ENCODE assay signal across 5 fruit fly cellular contexts in the genomic region with DNA sequence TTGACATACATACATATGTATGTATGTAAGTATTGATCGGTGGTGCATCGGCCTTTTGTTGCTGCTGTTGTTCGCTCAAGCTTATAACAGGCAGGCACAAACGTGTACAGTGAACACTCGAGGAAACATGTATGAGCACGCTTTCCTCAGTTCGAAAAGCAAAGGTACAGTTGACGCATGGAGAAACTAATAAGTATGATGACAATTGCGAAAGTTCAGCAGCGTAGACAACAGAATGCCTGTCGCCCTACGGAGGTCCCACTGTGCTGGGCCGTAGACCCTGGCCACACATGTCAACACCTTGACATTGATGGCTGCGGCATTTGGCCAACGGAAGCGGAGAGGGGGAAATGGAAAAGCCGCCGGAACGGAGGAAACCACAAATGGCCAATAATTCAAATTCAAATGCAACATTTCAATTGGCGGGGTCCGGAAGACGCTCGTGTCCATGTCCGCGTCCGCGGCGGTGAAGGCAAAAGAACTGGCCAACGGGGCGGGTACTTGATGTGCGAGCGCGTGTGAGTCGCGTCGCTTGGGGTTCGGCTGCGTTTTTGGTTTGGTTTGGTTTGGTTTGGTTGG.
A peak's percentile ranks its signal among the peaks of the same experiment; 100 is the strongest.
TF ChIP-seq lines count a peak whose summit lies in the region.

A gene (plus strand): TSS at position 529 of the 579 bp plus-strand sequence.

- no peak for TF ChIP-seq CTCF in whole organism, embryonic (GFP tag; optimal IDR thresholded peaks at IDR 0.05; lab: Kevin White, UChicago)

TF ChIP-seq in whole organism, adult, 20 proteins besides CTCF, POLR2A, EP300 and RAD21 (continues in another document):
- TF ChIP-seq pad (GFP tag; optimal IDR thresholded peaks at IDR 0.05; lab: Kevin White, UChicago) (peak; percentile 1), Clk (GFP tag; optimal IDR thresholded peaks at IDR 0.05; lab: Kevin White, UChicago) (no peak), cnc (optimal IDR thresholded peaks at IDR 0.05; lab: Kevin White, UChicago) (no peak), CG1620 (GFP tag; optimal IDR thresholded peaks at IDR 0.05; lab: Kevin White, UChicago) (no peak), cic (GFP tag; optimal IDR thresholded peaks at IDR 0.05; lab: Kevin White, UChicago) (no peak), CG5204 (GFP tag; optimal IDR thresholded peaks at IDR 0.05; lab: Kevin White, UChicago) (no peak), Hr96 (GFP tag; optimal IDR thresholded peaks at IDR 0.05; lab: Kevin White, UChicago) (peak; percentile 18), CG7101 (tag; optimal IDR thresholded peaks at IDR 0.05; lab: Kevin White, UChicago) (peak; percentile 42), bab1 (GFP tag; optimal IDR thresholded peaks at IDR 0.05; lab: Kevin White, UChicago) (no peak), CG12768 (GFP tag; optimal IDR thresholded peaks at IDR 0.05; lab: Kevin White, UChicago) (no peak), CG14711 (tag; optimal IDR thresholded peaks at IDR 0.05; lab: Kevin White, UChicago) (no peak), CG7045 (GFP tag; optimal IDR thresholded peaks at IDR 0.05; lab: Kevin White, UChicago) (no peak), kay (GFP tag; lab: Kevin White, UChicago; ENCODE audit: borderline replicate concordance) (no peak), toe (GFP tag; optimal IDR thresholded peaks at IDR 0.05; lab: Kevin White, UChicago) (peak; percentile 17), Crg-1 (GFP tag; optimal IDR thresholded peaks at IDR 0.05; lab: Kevin White, UChicago) (peak; percentile 9), Mnt (GFP tag; optimal IDR thresholded peaks at IDR 0.05; lab: Kevin White, UChicago) (peak; percentile 44), CG33017 (tag; optimal IDR thresholded peaks at IDR 0.05; lab: Kevin White, UChicago) (no peak)

TF ChIP-seq in whole organism, embryonic, 481 proteins besides CTCF, POLR2A, EP300 and RAD21 (continues in another document):
- TF ChIP-seq bigmax (GFP tag; optimal IDR thresholded peaks at IDR 0.05; lab: Kevin White, UChicago) (no peak), CG17912 (GFP tag; optimal IDR thresholded peaks at IDR 0.05; lab: Kevin White, UChicago) (no peak), CG2120 (GFP tag; optimal IDR thresholded peaks at IDR 0.05; lab: Kevin White, UChicago) (peak; percentile 59), Doc3 (GFP tag; IDR thresholded peaks at IDR 0.05; lab: Robert Waterston, UW; ENCODE audit: partially characterized antibody) (no peak), dimm (GFP tag; IDR thresholded peaks at IDR 0.05; lab: Robert Waterston, UW) (0 out of 2 replicates have a peak, but pooled peaks have one; percentile 22), CG34422 (GFP tag; IDR thresholded peaks at IDR 0.05; lab: Robert Waterston, UW) (peak; percentile 14; the same call in 1 of the 3 replicates), CG32767 (GFP tag; IDR thresholded peaks at IDR 0.05; lab: Robert Waterston, UW) (peak; percentile 23; the same call in 1 of the 2 replicates), HLH3B (GFP tag; IDR thresholded peaks at IDR 0.05; lab: Robert Waterston, UW) (peak; percentile 56), CG7357 (GFP tag; IDR thresholded peaks at IDR 0.05; lab: Robert Waterston, UW) (peak; percentile 15; the same call in 1 of the 3 replicates), jigr1 (GFP tag; IDR thresholded peaks at IDR 0.05; lab: Robert Waterston, UW) (peak; percentile 42; the same call in 1 of the 3 replicates), Nf-YB (GFP tag; optimal IDR thresholded peaks at IDR 0.05; lab: Kevin White, UChicago) (no peak), CG10462 (GFP tag; optimal IDR thresholded peaks at IDR 0.05; lab: Kevin White, UChicago) (no peak), her (GFP tag; optimal IDR thresholded peaks at IDR 0.05; lab: Kevin White, UChicago) (peak; percentile 15), ken (GFP tag; IDR thresholded peaks at IDR 0.05; lab: Robert Waterston, UW) (peak; percentile 66; the same call in 2 of the 3 replicates), CG17359 (tag; optimal IDR thresholded peaks at IDR 0.05; lab: Kevin White, UChicago) (peak; percentile 37), CG8924 (tag; optimal IDR thresholded peaks at IDR 0.05; lab: Kevin White, UChicago) (no peak)

TF ChIP-seq in whole organism, prepupa, 60 proteins besides CTCF, POLR2A, EP300 and RAD21 (continues in another document):
- TF ChIP-seq CG32006 (GFP tag; optimal IDR thresholded peaks at IDR 0.05; lab: Kevin White, UChicago), result no peak
- peak; percentile 18 for TF ChIP-seq topi (GFP tag; optimal IDR thresholded peaks at IDR 0.05; lab: Kevin White, UChicago)
- TF ChIP-seq fd59A (GFP tag; optimal IDR thresholded peaks at IDR 0.05; lab: Kevin White, UChicago), result no peak
- no peak for TF ChIP-seq Sox102F (GFP tag; optimal IDR thresholded peaks at IDR 0.05; lab: Kevin White, UChicago)
- no peak for TF ChIP-seq CG10669 (GFP tag; optimal IDR thresholded peaks at IDR 0.05; lab: Kevin White, UChicago)
- no peak for TF ChIP-seq net (GFP tag; optimal IDR thresholded peaks at IDR 0.05; lab: Kevin White, UChicago)
- TF ChIP-seq CG3919 (GFP tag; optimal IDR thresholded peaks at IDR 0.05; lab: Kevin White, UChicago), result no peak
- no peak for TF ChIP-seq CG11762 (GFP tag; optimal IDR thresholded peaks at IDR 0.05; lab: Kevin White, UChicago; ENCODE audit: insufficient read depth)
- TF ChIP-seq fd85E (GFP tag; optimal IDR thresholded peaks at IDR 0.05; lab: Kevin White, UChicago), result no peak
- TF ChIP-seq Eip93F (GFP tag; optimal IDR thresholded peaks at IDR 0.05; lab: Kevin White, UChicago), result no peak
- TF ChIP-seq vri (GFP tag; optimal IDR thresholded peaks at IDR 0.05; lab: Kevin White, UChicago), result no peak
- TF ChIP-seq achi (GFP tag; optimal IDR thresholded peaks at IDR 0.05; lab: Kevin White, UChicago), result no peak
- no peak for TF ChIP-seq Ets96B (tag; optimal IDR thresholded peaks at IDR 0.05; lab: Kevin White, UChicago)
- TF ChIP-seq Sox15 (GFP tag; optimal IDR thresholded peaks at IDR 0.05; lab: Kevin White, UChicago), result no peak
- TF ChIP-seq esn (GFP tag; optimal IDR thresholded peaks at IDR 0.05; lab: Kevin White, UChicago), result peak; percentile 7
- TF ChIP-seq Ets21C (GFP tag; optimal IDR thresholded peaks at IDR 0.05; lab: Kevin White, UChicago), result no peak
- no peak for TF ChIP-seq Hr4 (GFP tag; optimal IDR thresholded peaks at IDR 0.05; lab: Kevin White, UChicago)
- peak; percentile 71 for TF ChIP-seq CG6163 (GFP tag; IDR thresholded peaks at IDR 0.05; lab: Robert Waterston, UW)

TF ChIP-seq in whole organism, pupa, 21 proteins besides CTCF, POLR2A, EP300 and RAD21:
- TF ChIP-seq gl (tag; optimal IDR thresholded peaks at IDR 0.05; lab: Kevin White, UChicago), result no peak
- TF ChIP-seq Ets98B (GFP tag; IDR thresholded peaks at IDR 0.05; lab: Robert Waterston, UW), result peak; percentile 47
- 0 out of 2 replicates have a peak, but pooled peaks have one; percentile 34 for TF ChIP-seq CG12605 (GFP tag; IDR thresholded peaks at IDR 0.05; lab: Robert Waterston, UW)
- TF ChIP-seq CG34367 (tag; optimal IDR thresholded peaks at IDR 0.05; lab: Kevin White, UChicago), result no peak
- no peak for TF ChIP-seq Pif1B (GFP tag; optimal IDR thresholded peaks at IDR 0.05; lab: Kevin White, UChicago)
- TF ChIP-seq Pif1A (GFP tag; optimal IDR thresholded peaks at IDR 0.05; lab: Kevin White, UChicago), result no peak
- TF ChIP-seq EcR (GFP tag; optimal IDR thresholded peaks at IDR 0.05; lab: Kevin White, UChicago), result no peak
- peak; percentile 61 for TF ChIP-seq fd96Ca (GFP tag; IDR thresholded peaks at IDR 0.05; lab: Robert Waterston, UW)
- TF ChIP-seq CG4496 (GFP tag; IDR thresholded peaks at IDR 0.05; lab: Robert Waterston, UW), result peak; percentile 81
- TF ChIP-seq CG8159 (tag; optimal IDR thresholded peaks at IDR 0.05; lab: Kevin White, UChicago), result no peak
- TF ChIP-seq CG10348 (GFP tag; IDR thresholded peaks at IDR 0.05; lab: Robert Waterston, UW), result peak; percentile 26; the same call in 1 of the 2 replicates

TF ChIP-seq in whole organism, wandering third instar larva, 38 proteins besides CTCF, POLR2A, EP300 and RAD21 (continues in another document):
- TF ChIP-seq pan (optimal IDR thresholded peaks at IDR 0.05; lab: Kevin White, UChicago), result no peak
- TF ChIP-seq sv (GFP tag; optimal IDR thresholded peaks at IDR 0.05; lab: Kevin White, UChicago), result no peak
- no peak for TF ChIP-seq Hr78 (GFP tag; optimal IDR thresholded peaks at IDR 0.05; lab: Kevin White, UChicago)
- no peak for TF ChIP-seq Myc (optimal IDR thresholded peaks at IDR 0.05; lab: Kevin White, UChicago)
- peak; percentile 9 for TF ChIP-seq h (GFP tag; optimal IDR thresholded peaks at IDR 0.05; lab: Kevin White, UChicago)
- TF ChIP-seq Rel (GFP tag; optimal IDR thresholded peaks at IDR 0.05; lab: Kevin White, UChicago), result no peak
- no peak for TF ChIP-seq Rel (tag; optimal IDR thresholded peaks at IDR 0.05; lab: Kevin White, UChicago)
- no peak for TF ChIP-seq Abd-B (GFP tag; optimal IDR thresholded peaks at IDR 0.05; lab: Kevin White, UChicago)
- TF ChIP-seq Mio (GFP tag; optimal IDR thresholded peaks at IDR 0.05; lab: Kevin White, UChicago), result no peak
- no peak for TF ChIP-seq jim (GFP tag; optimal IDR thresholded peaks at IDR 0.05; lab: Kevin White, UChicago)
- no peak for TF ChIP-seq Hnf4 (GFP tag; optimal IDR thresholded peaks at IDR 0.05; lab: Kevin White, UChicago)
- no peak for TF ChIP-seq Dfd (GFP tag; optimal IDR thresholded peaks at IDR 0.05; lab: Kevin White, UChicago)
- no peak for TF ChIP-seq woc (GFP tag; optimal IDR thresholded peaks at IDR 0.05; lab: Kevin White, UChicago)
- no peak for TF ChIP-seq N (GFP tag; optimal IDR thresholded peaks at IDR 0.05; lab: Kevin White, UChicago)
- no peak for TF ChIP-seq Hr83 (GFP tag; optimal IDR thresholded peaks at IDR 0.05; lab: Kevin White, UChicago; ENCODE audit: poor library complexity, severe bottlenecking)
- TF ChIP-seq dl (GFP tag; optimal IDR thresholded peaks at IDR 0.05; lab: Kevin White, UChicago; ENCODE audit: insufficient read depth in 1 of 2, partially characterized antibody in 2 of 2), result no peak
- no peak for TF ChIP-seq Vsx2 (GFP tag; optimal IDR thresholded peaks at IDR 0.05; lab: Kevin White, UChicago; ENCODE audit: partially characterized antibody)
- no peak for TF ChIP-seq HLH106 (tag; optimal IDR thresholded peaks at IDR 0.05; lab: Kevin White, UChicago)
- TF ChIP-seq CG9705 (GFP tag; optimal IDR thresholded peaks at IDR 0.05; lab: Kevin White, UChicago), result no peak
- no peak for TF ChIP-seq tai (GFP tag; optimal IDR thresholded peaks at IDR 0.05; lab: Kevin White, UChicago)
- TF ChIP-seq usp (GFP tag; optimal IDR thresholded peaks at IDR 0.05; lab: Kevin White, UChicago), result no peak
- no peak for TF ChIP-seq sage (GFP tag; optimal IDR thresholded peaks at IDR 0.05; lab: Kevin White, UChicago)
- TF ChIP-seq lola (GFP tag; optimal IDR thresholded peaks at IDR 0.05; lab: Kevin White, UChicago), result no peak
- TF ChIP-seq fru (GFP tag; optimal IDR thresholded peaks at IDR 0.05; lab: Kevin White, UChicago), result peak; percentile 18
- TF ChIP-seq br (GFP tag; optimal IDR thresholded peaks at IDR 0.05; lab: Kevin White, UChicago), result no peak
- TF ChIP-seq Dif (GFP tag; optimal IDR thresholded peaks at IDR 0.05; lab: Kevin White, UChicago; ENCODE audit: partially characterized antibody), result no peak
- TF ChIP-seq foxo (GFP tag; optimal IDR thresholded peaks at IDR 0.05; lab: Kevin White, UChicago), result peak in 1 of 2 experiments; percentile 43
- TF ChIP-seq psq (GFP tag; optimal IDR thresholded peaks at IDR 0.05; lab: Kevin White, UChicago), result no peak
- TF ChIP-seq dmrt93B (GFP tag; optimal IDR thresholded peaks at IDR 0.05; lab: Kevin White, UChicago), result no peak
